Worm (Caenorhabditis elegans): Measurements from ENCODE around the gene Y7A5A.13.

DNA sequence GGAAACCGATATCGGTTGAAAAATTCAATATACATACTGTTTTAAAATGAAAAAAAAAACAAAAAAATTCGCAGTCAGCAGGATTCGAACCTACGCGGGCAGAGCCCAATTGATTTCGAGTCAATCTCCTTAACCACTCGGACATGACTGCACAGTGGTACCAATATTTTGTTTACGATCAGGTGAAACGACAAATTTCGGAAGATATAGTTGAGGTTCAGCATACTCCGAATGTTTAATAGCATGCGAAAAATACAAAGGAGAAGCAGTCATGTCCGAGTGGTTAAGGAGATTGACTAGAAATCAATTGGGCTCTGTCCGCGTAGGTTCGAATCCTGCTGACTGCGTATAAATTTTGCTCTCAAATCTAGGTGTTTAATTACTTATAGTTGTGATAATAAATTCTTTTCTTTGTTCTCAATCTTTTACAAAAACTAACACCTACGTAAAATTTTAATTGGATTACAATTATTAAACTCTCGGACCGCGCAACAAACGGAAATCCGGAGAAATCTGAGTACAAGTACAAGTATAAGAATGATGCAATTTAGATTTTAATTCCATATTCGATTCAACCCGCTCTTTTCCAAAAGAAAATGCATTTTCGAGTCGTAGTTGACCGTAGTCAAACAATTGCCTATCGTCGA, at the start of gene Y7A5A.13:
- TF ChIP-seq nhr-6 (tag; optimal IDR thresholded peaks at IDR 0.05) = no peak
- TF ChIP-seq lin-13 (GFP tag; optimal IDR thresholded peaks at IDR 0.05) = no peak
- TF ChIP-seq zip-11 (GFP tag; IDR thresholded peaks at IDR 0.05) = 0 out of 2 replicates have a peak, but pooled peaks have one; percentile 36
- no peak for TF ChIP-seq zag-1 (tag; optimal IDR thresholded peaks at IDR 0.05)
- no peak for TF ChIP-seq fos-1 (tag; optimal IDR thresholded peaks at IDR 0.05)
- no peak for TF ChIP-seq snpc-4 (tag; optimal IDR thresholded peaks at IDR 0.05)
- TF ChIP-seq arid-1 (GFP tag; conservative IDR thresholded peaks at IDR 0.05) = peak; percentile 51
- TF ChIP-seq skn-1 (tag; optimal IDR thresholded peaks at IDR 0.05) = no peak

All from whole organism, L4 larva.